Fruit fly (Drosophila melanogaster) whole organism, embryonic: Measurements from ENCODE around the gene Ugt36D1.

Source experiments
- BEAF-32 ChIP-seq: fragments of 200-800 bp; sonication (Bioruptor generic); optimal IDR thresholded peaks from 3 replicates; lab custom pipeline; 2017; ENCODE audit warnings: missing biosample characterization, missing genetic modification characterization, mild to moderate bottlenecking, moderate library complexity, missing genetic modification reagents
- Bdp1 ChIP-seq: fragments of 200-800 bp; sonication (Bioruptor generic); optimal IDR thresholded peaks from 3 replicates; lab custom pipeline; 2016; ENCODE audit warnings: missing biosample characterization, missing genetic modification characterization
- CG10462 ChIP-seq: fragments of 200-800 bp; sonication (Bioruptor generic); optimal IDR thresholded peaks from 2 replicates; lab custom pipeline; 2016; ENCODE audit warnings: missing biosample characterization, missing genetic modification characterization
- CG12299 ChIP-seq: fragments of 200-800 bp; sonication (Bioruptor generic); optimal IDR thresholded peaks from 2 replicates; lab custom pipeline; 2018; ENCODE audit warnings: missing biosample characterization, mild to moderate bottlenecking, missing genetic modification characterization
- CG14441 ChIP-seq: fragments of 200-800 bp; sonication (Bioruptor generic); IDR thresholded peaks from 2 replicates; pipeline ENCODE4 v1.3.6; 2022; ENCODE audit warnings: missing biosample characterization, missing genetic modification characterization
- CG14860 ChIP-seq: fragments of 200-800 bp; sonication (Bioruptor generic); IDR thresholded peaks from 3 replicates; pipeline ENCODE4 v1.3.6; 2022; ENCODE audit warnings: missing biosample characterization, missing genetic modification characterization; ENCODE audit not compliant: partially characterized antibody
- CG15601 ChIP-seq: fragments of 200-800 bp; sonication (Bioruptor generic); optimal IDR thresholded peaks from 3 replicates; lab custom pipeline; 2019; ENCODE audit warnings: missing biosample characterization, mild to moderate bottlenecking, missing genetic modification characterization, moderate library complexity
- CG17568 ChIP-seq: fragments of 200-800 bp; sonication (Bioruptor generic); optimal IDR thresholded peaks from 2 replicates; lab custom pipeline; 2018; ENCODE audit warnings: missing biosample characterization, mild to moderate bottlenecking, missing genetic modification characterization, moderate library complexity
- CG2120 ChIP-seq: fragments of 200-800 bp; sonication (Bioruptor generic); optimal IDR thresholded peaks from 3 replicates; lab custom pipeline; 2016; ENCODE audit warnings: missing biosample characterization, missing genetic modification characterization
- CG2199 ChIP-seq: fragments of 200-800 bp; sonication (Bioruptor generic); IDR thresholded peaks from 3 replicates; pipeline ENCODE4 v1.3.6; 2022; ENCODE audit warnings: missing biosample characterization, missing genetic modification characterization
- CG2712 ChIP-seq: fragments of 200-800 bp; optimal IDR thresholded peaks from 3 replicates; lab custom pipeline; 2019; ENCODE audit warnings: missing biosample characterization, mild to moderate bottlenecking, missing genetic modification characterization, moderate library complexity
- CG3995 ChIP-seq: fragments of 200-800 bp; sonication (Bioruptor generic); optimal IDR thresholded peaks from 3 replicates; lab custom pipeline; 2016; ENCODE audit warnings: missing biosample characterization, missing genetic modification characterization
- CG43689 ChIP-seq: fragments of 200-800 bp; sonication (Bioruptor generic); IDR thresholded peaks from 2 replicates; pipeline ENCODE4 v1.3.6; 2022; ENCODE audit warnings: missing biosample characterization, missing genetic modification characterization
- CG6683 ChIP-seq: fragments of 200-800 bp; sonication (Bioruptor generic); optimal IDR thresholded peaks from 2 replicates; lab custom pipeline; 2017; ENCODE audit warnings: missing biosample characterization, mild to moderate bottlenecking, missing genetic modification characterization, missing genetic modification reagents
- CG6791 ChIP-seq: fragments of 200-800 bp; sonication (Bioruptor generic); IDR thresholded peaks from 3 replicates; pipeline ENCODE4 v1.3.6; 2022; ENCODE audit warnings: missing biosample characterization, missing genetic modification characterization; ENCODE audit not compliant: partially characterized antibody
- CG6813 ChIP-seq: fragments of 200-800 bp; sonication (Bioruptor generic); optimal IDR thresholded peaks from 2 replicates; lab custom pipeline; 2017; ENCODE audit warnings: missing biosample characterization, missing genetic modification characterization, mild to moderate bottlenecking, moderate library complexity, missing genetic modification reagents
- CG7556 ChIP-seq: fragments of 200-800 bp; sonication (Bioruptor generic); optimal IDR thresholded peaks from 2 replicates; lab custom pipeline; 2017; ENCODE audit warnings: missing biosample characterization, mild to moderate bottlenecking, missing genetic modification characterization
- CG7745 ChIP-seq: fragments of 200-800 bp; sonication (Bioruptor generic); optimal IDR thresholded peaks from 2 replicates; lab custom pipeline; 2018; ENCODE audit warnings: missing biosample characterization, mild to moderate bottlenecking, missing genetic modification characterization, moderate library complexity
- CG7987 ChIP-seq: fragments of 200-800 bp; sonication (Bioruptor generic); optimal IDR thresholded peaks from 2 replicates; lab custom pipeline; 2018; ENCODE audit warnings: missing biosample characterization, mild to moderate bottlenecking, missing genetic modification characterization, moderate library complexity
- CG8281 ChIP-seq: fragments of 200-800 bp; sonication (Bioruptor generic); optimal IDR thresholded peaks from 2 replicates; lab custom pipeline; 2018; ENCODE audit warnings: missing biosample characterization, mild to moderate bottlenecking, missing genetic modification characterization, moderate library complexity
- Drgx ChIP-seq: fragments of 200-800 bp; sonication (Bioruptor generic); IDR thresholded peaks from 2 replicates; pipeline ENCODE4 v1.3.6; 2022; ENCODE audit warnings: missing biosample characterization, missing genetic modification characterization
- Gsc ChIP-seq: fragments of 200-800 bp; sonication (Bioruptor generic); IDR thresholded peaks from 2 replicates; pipeline ENCODE4 v1.3.6; 2022; ENCODE audit warnings: missing biosample characterization, missing genetic modification characterization
- HLH4C ChIP-seq: fragments of 200-800 bp; sonication (Bioruptor generic); IDR thresholded peaks from 3 replicates; pipeline ENCODE4 v1.3.6; 2022; ENCODE audit warnings: missing biosample characterization, missing genetic modification characterization; ENCODE audit not compliant: partially characterized antibody
- HLH54F ChIP-seq: fragments of 200-800 bp; sonication (Bioruptor generic); optimal IDR thresholded peaks from 3 replicates; lab custom pipeline; 2016; ENCODE audit warnings: missing biosample characterization, missing genetic modification characterization
- Hr78 ChIP-seq, 2 experiments: fragments of 200-800 bp in 1 of 2; fragments of >200 bp in 1 of 2; sonication (Bioruptor generic) in 1 of 2; optimal IDR thresholded peaks; 2 replicates each; lab custom pipeline; 2017 to 2019; ENCODE audit warnings: missing biosample characterization in 2 of 2, missing genetic modification characterization in 2 of 2, mild to moderate bottlenecking in 1 of 2, moderate library complexity in 1 of 2
- Nf-YA ChIP-seq: fragments of 200-800 bp; sonication (Bioruptor generic); IDR thresholded peaks from 2 replicates; pipeline ENCODE4 v1.3.6; 2022; ENCODE audit warnings: missing biosample characterization, missing genetic modification characterization
- Ssrp ChIP-seq: fragments of 200-800 bp; sonication (Bioruptor generic); optimal IDR thresholded peaks from 2 replicates; lab custom pipeline; 2018; ENCODE audit warnings: missing biosample characterization, mild to moderate bottlenecking, missing genetic modification characterization, moderate library complexity
- Tbp ChIP-seq: fragments of >200 bp; optimal IDR thresholded peaks from 2 replicates; lab custom pipeline; 2018; ENCODE audit warnings: missing biosample characterization, missing genetic modification characterization
- amos ChIP-seq: fragments of 200-800 bp; sonication (Bioruptor generic); IDR thresholded peaks from 2 replicates; pipeline ENCODE4 v1.3.6; 2022; ENCODE audit warnings: missing biosample characterization, missing genetic modification characterization; ENCODE audit not compliant: partially characterized antibody
- aop ChIP-seq: fragments of 200-800 bp; sonication (Bioruptor generic); IDR thresholded peaks from 2 replicates; pipeline ENCODE4 v1.3.6; 2022; ENCODE audit warnings: missing biosample characterization, missing genetic modification characterization
- ap ChIP-seq: fragments of 200-800 bp; sonication (Bioruptor generic); IDR thresholded peaks from 2 replicates; pipeline ENCODE4 v1.3.6; 2022; ENCODE audit warnings: missing biosample characterization, missing genetic modification characterization
- ato ChIP-seq: fragments of 200-800 bp; sonication (Bioruptor generic); IDR thresholded peaks from 2 replicates; pipeline ENCODE4 v1.3.6; 2022; ENCODE audit warnings: missing biosample characterization, missing genetic modification characterization; ENCODE audit not compliant: partially characterized antibody
- bigmax ChIP-seq: fragments of 200-800 bp; sonication (Bioruptor generic); optimal IDR thresholded peaks from 2 replicates; lab custom pipeline; 2018; ENCODE audit warnings: missing biosample characterization, mild to moderate bottlenecking, missing genetic modification characterization
- br ChIP-seq: fragments of >200 bp; optimal IDR thresholded peaks from 2 replicates; lab custom pipeline; 2017
- crc ChIP-seq: fragments of 200-800 bp; sonication (Bioruptor generic); optimal IDR thresholded peaks from 2 replicates; lab custom pipeline; 2016; ENCODE audit warnings: missing biosample characterization, missing genetic modification characterization
- croc ChIP-seq: fragments of 200-800 bp; sonication (Bioruptor generic); conservative IDR thresholded peaks from 3 replicates; pipeline ENCODE4 v1.3.6; 2022; ENCODE audit warnings: missing biosample characterization, missing genetic modification characterization
- dmrt11E ChIP-seq: fragments of 200-800 bp; sonication (Bioruptor generic); optimal IDR thresholded peaks from 3 replicates; lab custom pipeline; 2018; ENCODE audit warnings: missing biosample characterization, mild to moderate bottlenecking, missing genetic modification characterization, moderate library complexity
- gcm ChIP-seq: fragments of 200-800 bp; sonication (Bioruptor generic); optimal IDR thresholded peaks from 2 replicates; lab custom pipeline; 2019; ENCODE audit warnings: missing biosample characterization, mild to moderate bottlenecking, missing genetic modification characterization, moderate library complexity
- gem ChIP-seq: fragments of 200-800 bp; sonication (Bioruptor generic); optimal IDR thresholded peaks from 2 replicates; lab custom pipeline; 2019; ENCODE audit warnings: missing biosample characterization, mild to moderate bottlenecking, missing genetic modification characterization, moderate library complexity
- grn ChIP-seq: fragments of 200-800 bp; sonication (Bioruptor generic); optimal IDR thresholded peaks from 3 replicates; lab custom pipeline; 2017; ENCODE audit warnings: missing biosample characterization, missing genetic modification characterization
- h ChIP-seq: fragments of >200 bp; optimal IDR thresholded peaks from 2 replicates; lab custom pipeline; 2017
- lbe ChIP-seq: fragments of 200-800 bp; sonication (Bioruptor generic); optimal IDR thresholded peaks from 2 replicates; lab custom pipeline; 2016; ENCODE audit warnings: missing biosample characterization, mild to moderate bottlenecking, missing genetic modification characterization
- oc ChIP-seq: fragments of 200-800 bp; sonication (Bioruptor generic); optimal IDR thresholded peaks from 2 replicates; lab custom pipeline; 2018; ENCODE audit warnings: missing biosample characterization, mild to moderate bottlenecking, missing genetic modification characterization, moderate library complexity
- odd ChIP-seq: fragments of 200-800 bp; sonication (Bioruptor generic); optimal IDR thresholded peaks from 2 replicates; lab custom pipeline; 2017; ENCODE audit warnings: missing biosample characterization, mild to moderate bottlenecking, missing genetic modification characterization
- peb ChIP-seq: fragments of 200-800 bp; sonication (Bioruptor generic); IDR thresholded peaks from 2 replicates; pipeline ENCODE4 v1.3.6; 2022; ENCODE audit warnings: missing biosample characterization, missing genetic modification characterization
- pum ChIP-seq: fragments of 200-800 bp; sonication (Bioruptor generic); optimal IDR thresholded peaks from 2 replicates; lab custom pipeline; 2016; ENCODE audit warnings: missing biosample characterization, missing genetic modification characterization
- sc ChIP-seq, 3 experiments: fragments of >200 bp in 2 of 3; fragments of 200-800 bp in 1 of 3; sonication (Bioruptor generic) in 1 of 3; optimal IDR thresholded peaks; 2 replicates in 2 of 3; 3 replicates in 1 of 3; lab custom pipeline; 2017; ENCODE audit warnings: mild to moderate bottlenecking in 1 of 3, missing biosample characterization in 1 of 3, missing genetic modification characterization in 1 of 3, missing genetic modification reagents in 1 of 3
- sna ChIP-seq: fragments of 200-800 bp; sonication (Bioruptor generic); IDR thresholded peaks from 2 replicates; pipeline ENCODE4 v1.3.6; 2022; ENCODE audit warnings: missing biosample characterization, missing genetic modification characterization; ENCODE audit not compliant: partially characterized antibody
- tio ChIP-seq: fragments of 200-800 bp; sonication (Bioruptor generic); optimal IDR thresholded peaks from 2 replicates; lab custom pipeline; 2017; ENCODE audit warnings: missing biosample characterization, missing genetic modification characterization, inconsistent platforms

Ugt36D1 gene

DNA sequence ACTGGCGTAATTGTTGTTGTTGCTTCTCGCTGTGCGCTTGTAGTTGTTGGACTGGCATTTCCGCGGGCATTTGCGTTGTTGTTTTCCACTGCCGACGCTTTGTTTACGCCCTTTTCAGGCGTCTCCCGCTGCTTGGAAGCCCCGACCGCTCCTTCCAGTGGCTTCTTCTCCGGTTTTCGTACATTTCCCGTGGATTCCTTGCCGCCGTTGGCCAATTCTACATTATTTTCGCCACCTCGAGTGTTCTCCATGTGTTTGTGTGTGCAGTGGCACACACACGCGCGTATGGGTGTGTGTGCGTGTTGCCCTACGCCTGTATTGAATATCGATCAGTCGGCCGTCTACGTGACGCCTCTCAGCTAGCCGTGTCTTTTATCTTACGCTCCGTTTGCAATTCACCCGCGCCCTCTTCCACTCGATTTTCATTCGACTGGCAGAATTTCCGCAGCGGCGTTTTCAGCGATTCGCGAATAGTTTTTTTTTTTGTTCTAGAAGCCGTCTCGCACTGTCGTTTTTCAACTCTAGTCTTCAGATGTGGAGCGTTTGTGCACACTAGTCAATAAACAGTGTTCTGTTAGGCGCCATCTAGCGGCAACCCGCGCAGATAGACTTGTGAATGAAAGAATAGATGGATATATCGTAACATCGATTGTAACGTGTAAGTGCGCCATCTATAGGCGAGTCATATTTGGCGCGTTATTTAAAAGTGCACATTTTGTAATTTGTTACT lies 16.0 kb downstream of the Ugt36D1 start, which contains the start of gene CG10600 (continued):
- TF ChIP-seq CG6791 (GFP tag; lab: Robert Waterston, UW) (peak; percentile 97), amos (GFP tag; lab: Robert Waterston, UW) (peak; percentile 92), CG2712 (peak; percentile 94), ap (no peak), CG7987 (peak; percentile 85), Bdp1 (GFP tag; lab: Kevin White, UChicago) (peak; percentile 84), CG2199 (0 out of 3 replicates have a peak, but pooled peaks have one; percentile 57), CG10462 (GFP tag; lab: Kevin White, UChicago) (peak; percentile 40), HLH4C (GFP tag; lab: Robert Waterston, UW) (peak; percentile 79), lbe (GFP tag; lab: Kevin White, UChicago) (peak; percentile 86), crc (peak; percentile 78), Tbp (GFP tag; lab: Kevin White, UChicago) (no peak), gem (tag; lab: Kevin White, UChicago) (peak; percentile 54), odd (peak; percentile 36), CG14860 (peak; percentile 76), Hr78 (GFP tag; optimal IDR thresholded peaks at IDR 0.05; lab: Kevin White, UChicago) (no peak), CG6813 (peak; percentile 56), dmrt11E (tag; lab: Kevin White, UChicago) (peak; percentile 54), bigmax (GFP tag; lab: Kevin White, UChicago) (peak; percentile 18), CG43689 (GFP tag; lab: Robert Waterston, UW) (no peak), ato (peak; percentile 90), Gsc (GFP tag; lab: Robert Waterston, UW) (no peak), CG8281 (tag; lab: Kevin White, UChicago) (no peak), aop (GFP tag; lab: Robert Waterston, UW) (no peak), CG12299 (peak; percentile 65), br (lab: Kevin White, UChicago) (no peak), CG14441 (peak; percentile 63), Ssrp (tag; lab: Kevin White, UChicago) (peak; percentile 10), HLH54F (GFP tag; lab: Kevin White, UChicago) (peak; percentile 90), grn (GFP tag; lab: Kevin White, UChicago) (peak; percentile 52), CG6683 (GFP tag; lab: Kevin White, UChicago) (no peak), Drgx (GFP tag; lab: Robert Waterston, UW) (no peak), BEAF-32 (GFP tag; lab: Kevin White, UChicago) (peak; percentile 93), CG15601 (tag; lab: Kevin White, UChicago) (peak; percentile 78), peb (GFP tag; lab: Robert Waterston, UW) (no peak), CG7745 (tag; lab: Kevin White, UChicago) (no peak), CG17568 (GFP tag; lab: Kevin White, UChicago) (no peak), CG2120 (peak; percentile 93), h (lab: Kevin White, UChicago) (no peak), CG7556 (GFP tag; lab: Kevin White, UChicago) (peak; percentile 78), pum (GFP tag; lab: Kevin White, UChicago) (peak; percentile 86), oc (tag; lab: Kevin White, UChicago) (no peak), sna (GFP tag; lab: Robert Waterston, UW) (peak; percentile 67), tio (GFP tag; lab: Kevin White, UChicago) (no peak), CG3995 (GFP tag; lab: Kevin White, UChicago) (peak; percentile 94), Nf-YA (no peak), gcm (GFP tag; lab: Kevin White, UChicago) (peak; percentile 29), sc (optimal IDR thresholded peaks at IDR 0.05; lab: Kevin White, UChicago) (no peak), sc (GFP tag; optimal IDR thresholded peaks at IDR 0.05; lab: Kevin White, UChicago) (peak; percentile 28), croc (no peak)
